Worm (Caenorhabditis elegans) whole organism, midembryonic: ENCODE data around the gene F35H10.3.

ENCODE experiments used
- T22C8.4 ChIP-seq: fragments of 200-800 bp; sonication (Bioruptor generic); IDR thresholded peaks from 2 replicates; pipeline ENCODE4 v1.3.6; 2022; ENCODE audit warnings: missing genetic modification characterization, missing compliant biosample characterization
- ref-1 ChIP-seq: fragments of 200-800 bp; sonication (Bioruptor generic); conservative IDR thresholded peaks from 2 replicates; pipeline ENCODE4 v1.3.6; 2022; ENCODE audit warnings: missing genetic modification reagents, missing genetic modification characterization, missing compliant biosample characterization
- ztf-23 ChIP-seq: fragments of 200-800 bp; sonication (Bioruptor generic); IDR thresholded peaks from 2 replicates; pipeline ENCODE4 v1.3.6; 2022; ENCODE audit warnings: missing genetic modification reagents, missing genetic modification characterization, missing compliant biosample characterization
- ztf-29 ChIP-seq: fragments of 200-800 bp; sonication (Bioruptor generic); IDR thresholded peaks from 2 replicates; pipeline ENCODE4 v1.3.6; 2022; ENCODE audit warnings: missing genetic modification reagents, missing genetic modification characterization, missing compliant biosample characterization

ce11 chrIV:8357299-8357698 lies 31.5 kb downstream of the F35H10.3 start:
- TF ChIP-seq ref-1 (GFP tag; lab: Robert Waterston, UW) (no peak), ztf-23 (GFP tag; lab: Robert Waterston, UW) (no peak), ztf-29 (GFP tag; lab: Robert Waterston, UW) (no peak), T22C8.4 (GFP tag; lab: Robert Waterston, UW) (no peak)
